Fruit fly (Drosophila melanogaster): Measurements from ENCODE around the gene Epp.

- no peak for TF ChIP-seq CG8478 (optimal IDR thresholded peaks at IDR 0.05)
- TF ChIP-seq Dll (optimal IDR thresholded peaks at IDR 0.05): no peak
These were observed at the start of gene Epp, which contains the start of gene Rab7 for dm6 chr3R:23992823-23993797.

All from whole organism.